Fruit fly (Drosophila melanogaster): ENCODE data around the gene Sol1.

The Sol1 gene

dm6 chr3R:12448889-12449314, 62.9 kb downstream of the Sol1 start, which contains the start of gene CG18549 (continued):
- TF ChIP-seq CG9727 (GFP tag; optimal IDR thresholded peaks at IDR 0.05) = peak; percentile 100
- TF ChIP-seq CG13296 (GFP tag; optimal IDR thresholded peaks at IDR 0.05) = peak; percentile 100
- peak; percentile 100 for TF ChIP-seq Camta (GFP tag; optimal IDR thresholded peaks at IDR 0.05)
- peak; percentile 99 to 100 for TF ChIP-seq dpn (GFP tag; optimal IDR thresholded peaks at IDR 0.05)
- TF ChIP-seq nerfin-1 (tag; optimal IDR thresholded peaks at IDR 0.05) = peak; percentile 100
- peak; percentile 99 for TF ChIP-seq CG9609 (GFP tag; optimal IDR thresholded peaks at IDR 0.05)
- TF ChIP-seq CG3726 (GFP tag; IDR thresholded peaks at IDR 0.05) = peak; percentile 100
- TF ChIP-seq CG11504 (tag; optimal IDR thresholded peaks at IDR 0.05) = peak; percentile 99
- TF ChIP-seq CG4360 (GFP tag; IDR thresholded peaks at IDR 0.05) = peak; percentile 95
- peak; percentile 100 for TF ChIP-seq CG5953 (GFP tag; IDR thresholded peaks at IDR 0.05)
- peak; percentile 99 for TF ChIP-seq CG6175 (GFP tag; IDR thresholded peaks at IDR 0.05)
- peak; percentile 100 for TF ChIP-seq Meics (GFP tag; optimal IDR thresholded peaks at IDR 0.05)
- TF ChIP-seq CG8089 (GFP tag; optimal IDR thresholded peaks at IDR 0.05) = peak; percentile 99
- TF ChIP-seq amos (GFP tag; IDR thresholded peaks at IDR 0.05; ENCODE audit: partially characterized antibody) = peak; percentile 85
- peak; percentile 98 for TF ChIP-seq E2f2 (GFP tag; IDR thresholded peaks at IDR 0.05)
- peak; percentile 100 for TF ChIP-seq HmgZ (tag; optimal IDR thresholded peaks at IDR 0.05)
- peak; percentile 100 for TF ChIP-seq gce (GFP tag; IDR thresholded peaks at IDR 0.05)
- TF ChIP-seq Hey (tag; optimal IDR thresholded peaks at IDR 0.05) = peak; percentile 97
- peak; percentile 99 for TF ChIP-seq dimm (GFP tag; IDR thresholded peaks at IDR 0.05)
- TF ChIP-seq wdn (GFP tag; IDR thresholded peaks at IDR 0.05) = peak; percentile 99
- TF ChIP-seq CG3065 (GFP tag; optimal IDR thresholded peaks at IDR 0.05) = peak; percentile 99
- peak; percentile 97 for TF ChIP-seq ssp (GFP tag; IDR thresholded peaks at IDR 0.05)
- TF ChIP-seq pzg (GFP tag; optimal IDR thresholded peaks at IDR 0.05) = peak; percentile 52
- peak; percentile 99 for TF ChIP-seq CG11723 (GFP tag; optimal IDR thresholded peaks at IDR 0.05)
- TF ChIP-seq CG5245 (GFP tag; optimal IDR thresholded peaks at IDR 0.05) = peak; percentile 100
- TF ChIP-seq ftz-f1 (GFP tag; optimal IDR thresholded peaks at IDR 0.05) = peak; percentile 94
- TF ChIP-seq CG5180 (GFP tag; optimal IDR thresholded peaks at IDR 0.05) = peak; percentile 95
- TF ChIP-seq CG7745 (tag; optimal IDR thresholded peaks at IDR 0.05) = peak; percentile 98
- TF ChIP-seq croc (GFP tag; conservative IDR thresholded peaks at IDR 0.05) = peak; percentile 100
- TF ChIP-seq CG2712 (tag; optimal IDR thresholded peaks at IDR 0.05) = peak; percentile 100
- peak; percentile 100 for TF ChIP-seq D19A (tag; optimal IDR thresholded peaks at IDR 0.05)
- TF ChIP-seq Lim3 (GFP tag; IDR thresholded peaks at IDR 0.05) = peak; percentile 99
- peak; percentile 85 for TF ChIP-seq Doc3 (GFP tag; IDR thresholded peaks at IDR 0.05; ENCODE audit: partially characterized antibody)
- TF ChIP-seq CkIIα-i1 (GFP tag; IDR thresholded peaks at IDR 0.05) = peak; percentile 98
- peak; percentile 100 for TF ChIP-seq CG32772 (GFP tag; IDR thresholded peaks at IDR 0.05)
- peak; percentile 99 for TF ChIP-seq vfl (GFP tag; optimal IDR thresholded peaks at IDR 0.05)
- TF ChIP-seq danr (GFP tag; IDR thresholded peaks at IDR 0.05) = peak; percentile 100
- peak; percentile 88 for TF ChIP-seq bigmax (GFP tag; optimal IDR thresholded peaks at IDR 0.05)
- peak; percentile 100 for TF ChIP-seq lab (GFP tag; optimal IDR thresholded peaks at IDR 0.05)
- peak; percentile 99 for TF ChIP-seq gt (GFP tag; IDR thresholded peaks at IDR 0.05)
- peak; percentile 92 for TF ChIP-seq CG14965 (GFP tag; optimal IDR thresholded peaks at IDR 0.05; ENCODE audit: borderline replicate concordance)
- TF ChIP-seq lmd (GFP tag; IDR thresholded peaks at IDR 0.05) = peak; percentile 100
- peak; percentile 100 for TF ChIP-seq CG14050 (GFP tag; IDR thresholded peaks at IDR 0.05)
- TF ChIP-seq maf-S (GFP tag; optimal IDR thresholded peaks at IDR 0.05) = peak; percentile 99
- TF ChIP-seq sisA (GFP tag; IDR thresholded peaks at IDR 0.05) = peak; percentile 100
- peak; percentile 100 for TF ChIP-seq phol (tag; optimal IDR thresholded peaks at IDR 0.05)
- TF ChIP-seq Dll (GFP tag; IDR thresholded peaks at IDR 0.05; ENCODE audit: partially characterized antibody) = peak; percentile 90
- peak; percentile 100 for TF ChIP-seq CG12219 (GFP tag; optimal IDR thresholded peaks at IDR 0.05)
- peak; percentile 98 for TF ChIP-seq Poxn (GFP tag; IDR thresholded peaks at IDR 0.05)
- TF ChIP-seq Drgx (GFP tag; IDR thresholded peaks at IDR 0.05) = peak; percentile 100
- peak; percentile 100 for TF ChIP-seq CG17829 (tag; optimal IDR thresholded peaks at IDR 0.05)

Data from whole organism, embryonic.